Fruit fly (Drosophila melanogaster): ENCODE results near the gene CG7606.

CG7606 gene

dm6 chr3R:17601866-17602265 lies 5.5 kb downstream of the CG7606 start:
- no peak for TF ChIP-seq dl (GFP tag; optimal IDR thresholded peaks at IDR 0.05; ENCODE audit: insufficient read depth in 1 of 2, partially characterized antibody in 2 of 2)
- TF ChIP-seq Vsx2 (GFP tag; optimal IDR thresholded peaks at IDR 0.05; ENCODE audit: partially characterized antibody): peak; percentile 57

dm6 chr3R:17602974-17603373 lies 6.6 kb downstream of the CG7606 start:
- TF ChIP-seq Hnf4 (GFP tag; optimal IDR thresholded peaks at IDR 0.05): no peak
- no peak for TF ChIP-seq psq (GFP tag; optimal IDR thresholded peaks at IDR 0.05)
- no peak for TF ChIP-seq Dfd (GFP tag; optimal IDR thresholded peaks at IDR 0.05)
- no peak for TF ChIP-seq Abd-B (GFP tag; optimal IDR thresholded peaks at IDR 0.05)
- no peak for TF ChIP-seq dsf (GFP tag; optimal IDR thresholded peaks at IDR 0.05; ENCODE audit: borderline replicate concordance)
- no peak for TF ChIP-seq Vsx2 (GFP tag; optimal IDR thresholded peaks at IDR 0.05; ENCODE audit: partially characterized antibody)
- no peak for TF ChIP-seq br (GFP tag; optimal IDR thresholded peaks at IDR 0.05)
- no peak for TF ChIP-seq Hr78 (GFP tag; optimal IDR thresholded peaks at IDR 0.05)
- no peak for TF ChIP-seq sv (GFP tag; optimal IDR thresholded peaks at IDR 0.05)
- TF ChIP-seq brk (GFP tag; optimal IDR thresholded peaks at IDR 0.05): no peak
- TF ChIP-seq sage (GFP tag; optimal IDR thresholded peaks at IDR 0.05): no peak

dm6 chr3R:17603717-17604116 lies 7.4 kb downstream of the CG7606 start:
- no peak for TF ChIP-seq rgr (GFP tag; optimal IDR thresholded peaks at IDR 0.05)
- TF ChIP-seq Vsx2 (GFP tag; optimal IDR thresholded peaks at IDR 0.05; ENCODE audit: partially characterized antibody): peak; percentile 80
- no peak for TF ChIP-seq brk (GFP tag; optimal IDR thresholded peaks at IDR 0.05)

- TF ChIP-seq psq (GFP tag; optimal IDR thresholded peaks at IDR 0.05) (peak; percentile 57), Dif (GFP tag; optimal IDR thresholded peaks at IDR 0.05; ENCODE audit: partially characterized antibody) (peak; percentile 4), CG32264 (GFP tag; optimal IDR thresholded peaks at IDR 0.05) (no peak), foxo (GFP tag; optimal IDR thresholded peaks at IDR 0.05) (peak in 1 of 2 experiments; percentile 37), Dfd (GFP tag; optimal IDR thresholded peaks at IDR 0.05) (no peak), brk (GFP tag; optimal IDR thresholded peaks at IDR 0.05) (no peak), rgr (GFP tag; optimal IDR thresholded peaks at IDR 0.05) (peak; percentile 33), woc (GFP tag; optimal IDR thresholded peaks at IDR 0.05) (peak; percentile 25), CrebA (GFP tag; optimal IDR thresholded peaks at IDR 0.05; ENCODE audit: borderline replicate concordance) (no peak), dl (GFP tag; optimal IDR thresholded peaks at IDR 0.05; ENCODE audit: insufficient read depth in 1 of 2, partially characterized antibody in 2 of 2) (no peak), Sp1 (GFP tag; optimal IDR thresholded peaks at IDR 0.05) (peak; percentile 78), OdsH (GFP tag; optimal IDR thresholded peaks at IDR 0.05) (peak; percentile 22), Abd-B (GFP tag; optimal IDR thresholded peaks at IDR 0.05) (no peak), h (GFP tag; optimal IDR thresholded peaks at IDR 0.05) (peak; percentile 33), CG9705 (GFP tag; optimal IDR thresholded peaks at IDR 0.05) (peak; percentile 26), GATAd (GFP tag; optimal IDR thresholded peaks at IDR 0.05) (no peak), Mio (GFP tag; optimal IDR thresholded peaks at IDR 0.05) (no peak), N (GFP tag; optimal IDR thresholded peaks at IDR 0.05) (no peak), Rel (GFP tag; optimal IDR thresholded peaks at IDR 0.05) (no peak), Rel (tag; optimal IDR thresholded peaks at IDR 0.05) (peak; percentile 14), pan (optimal IDR thresholded peaks at IDR 0.05) (no peak), HLH106 (tag; optimal IDR thresholded peaks at IDR 0.05) (peak; percentile 71), dmrt93B (GFP tag; optimal IDR thresholded peaks at IDR 0.05) (peak; percentile 51), Hr83 (GFP tag; optimal IDR thresholded peaks at IDR 0.05; ENCODE audit: poor library complexity, severe bottlenecking) (no peak)
These were observed 8.0 kb downstream of the CG7606 start for dm6 chr3R:17604198-17604879.
